Worm (Caenorhabditis elegans): ENCODE results near the gene abu-13.

The abu-13 gene

DNA sequence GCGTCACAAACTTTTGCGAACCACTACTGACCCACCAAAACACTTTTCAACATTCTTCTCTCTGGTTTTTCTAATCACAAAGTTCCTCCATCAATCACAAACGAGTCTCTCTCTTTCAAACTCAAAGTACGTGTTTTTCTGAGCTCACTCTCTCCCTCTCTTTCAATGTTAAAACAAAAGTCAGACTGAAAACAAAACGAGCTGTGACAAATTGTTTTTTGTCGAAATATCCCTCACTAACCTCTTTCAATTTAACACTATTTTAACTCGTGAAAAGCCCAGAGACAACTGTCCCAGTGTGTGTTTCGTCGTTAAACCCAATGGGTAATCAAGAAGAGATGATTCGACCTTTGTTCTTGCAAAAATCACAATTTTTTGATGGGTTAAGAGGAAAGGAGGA, 42.4 kb upstream of the abu-13 start:
- TF ChIP-seq nhr-77 (tag; optimal IDR thresholded peaks at IDR 0.05) (no peak), ceh-82 (tag; optimal IDR thresholded peaks at IDR 0.05) (no peak), ceh-90 (tag; optimal IDR thresholded peaks at IDR 0.05) (no peak), ztf-11 (tag; optimal IDR thresholded peaks at IDR 0.05) (no peak), lin-35 (GFP tag; optimal IDR thresholded peaks at IDR 0.05) (peak in 1 of 2 experiments; percentile 22), ama-1 (optimal IDR thresholded peaks at IDR 0.05) (no peak), aly-2 (tag; optimal IDR thresholded peaks at IDR 0.05) (no peak), vab-15 (tag; optimal IDR thresholded peaks at IDR 0.05) (peak; percentile 93), rnt-1 (tag; optimal IDR thresholded peaks at IDR 0.05) (peak; percentile 63), pqm-1 (tag; optimal IDR thresholded peaks at IDR 0.05) (no peak), nhr-12 (tag; optimal IDR thresholded peaks at IDR 0.05) (no peak), dpl-1 (GFP tag; optimal IDR thresholded peaks at IDR 0.05) (no peak), hpl-2 (GFP tag; optimal IDR thresholded peaks at IDR 0.05) (no peak), ceh-88 (GFP tag; IDR thresholded peaks at IDR 0.05) (no peak), fkh-4 (tag; optimal IDR thresholded peaks at IDR 0.05; ENCODE audit: borderline replicate concordance) (peak; percentile 3), nhr-76 (tag; optimal IDR thresholded peaks at IDR 0.05) (no peak), nhr-20 (tag; optimal IDR thresholded peaks at IDR 0.05) (peak; percentile 52), sup-37 (GFP tag; optimal IDR thresholded peaks at IDR 0.05) (peak; percentile 16), irx-1 (tag; optimal IDR thresholded peaks at IDR 0.05) (no peak), lin-13 (GFP tag; optimal IDR thresholded peaks at IDR 0.05) (no peak), pag-3 (tag; optimal IDR thresholded peaks at IDR 0.05; ENCODE audit: borderline replicate concordance, insufficient read depth) (no peak), egl-13 (tag; optimal IDR thresholded peaks at IDR 0.05) (no peak), nhr-11 (tag; optimal IDR thresholded peaks at IDR 0.05) (no peak), swsn-7 (tag; optimal IDR thresholded peaks at IDR 0.05) (peak; percentile 43), C16A3.4 (tag; optimal IDR thresholded peaks at IDR 0.05) (peak; percentile 32), lsy-2 (tag; optimal IDR thresholded peaks at IDR 0.05) (peak; percentile 63 to 89), hlh-4 (tag; optimal IDR thresholded peaks at IDR 0.05) (no peak), alr-1 (tag; optimal IDR thresholded peaks at IDR 0.05; ENCODE audit: borderline replicate concordance) (no peak), ets-5 (GFP tag; IDR thresholded peaks at IDR 0.05) (no peak), fos-1 (tag; optimal IDR thresholded peaks at IDR 0.05) (no peak), ces-1 (GFP tag; optimal IDR thresholded peaks at IDR 0.05) (no peak), nhr-90 (tag; optimal IDR thresholded peaks at IDR 0.05; ENCODE audit: poor library complexity) (no peak), zip-4 (GFP tag; optimal IDR thresholded peaks at IDR 0.05) (no peak), unc-130 (tag; optimal IDR thresholded peaks at IDR 0.05) (peak; percentile 65), nhr-71 (tag; optimal IDR thresholded peaks at IDR 0.05) (peak; percentile 93), snu-23 (GFP tag; optimal IDR thresholded peaks at IDR 0.05) (peak; percentile 73), zag-1 (tag; optimal IDR thresholded peaks at IDR 0.05) (no peak), jun-1 (tag; optimal IDR thresholded peaks at IDR 0.05) (no peak), unc-62 (GFP tag; optimal IDR thresholded peaks at IDR 0.05) (no peak), nhr-237 (tag; optimal IDR thresholded peaks at IDR 0.05) (no peak), mab-9 (GFP tag; IDR thresholded peaks at IDR 0.05) (no peak), nhr-28 (tag; optimal IDR thresholded peaks at IDR 0.05) (no peak), fkh-10 (GFP tag; optimal IDR thresholded peaks at IDR 0.05) (no peak), Y116A8C.19 (tag; optimal IDR thresholded peaks at IDR 0.05; ENCODE audit: borderline replicate concordance) (no peak), tlp-1 (tag; optimal IDR thresholded peaks at IDR 0.05) (no peak), mdl-1 (tag; optimal IDR thresholded peaks at IDR 0.05) (peak in 1 of 2 experiments; percentile 12), elt-3 (tag; optimal IDR thresholded peaks at IDR 0.05) (no peak), grh-1 (GFP tag; IDR thresholded peaks at IDR 0.05) (no peak), skn-1 (tag; optimal IDR thresholded peaks at IDR 0.05) (no peak), lir-3 (tag; optimal IDR thresholded peaks at IDR 0.05; ENCODE audit: poor library complexity) (no peak), unc-86 (tag; optimal IDR thresholded peaks at IDR 0.05) (no peak), F16B12.6 (tag; optimal IDR thresholded peaks at IDR 0.05) (no peak), ceh-8 (GFP tag; optimal IDR thresholded peaks at IDR 0.05) (no peak), aha-1 (tag; optimal IDR thresholded peaks at IDR 0.05) (no peak)

All from whole organism, L1 larva.